Fruit fly (Drosophila melanogaster): ENCODE results near the gene CG18131.

The CG18131 gene

dm6 chr2L:1496943-1497342 is 3.5 kb downstream of the CG18131 start, which contains the start of gene CG31661:
CG31661 (plus strand) TSS chr2L:1497243.
- TF ChIP-seq Jra (GFP tag; optimal IDR thresholded peaks at IDR 0.05), result no peak
- TF ChIP-seq dmrt93B (GFP tag; optimal IDR thresholded peaks at IDR 0.05), result no peak
- TF ChIP-seq pan (optimal IDR thresholded peaks at IDR 0.05), result no peak
- TF ChIP-seq jim (GFP tag; optimal IDR thresholded peaks at IDR 0.05), result no peak
- no peak for TF ChIP-seq N (GFP tag; optimal IDR thresholded peaks at IDR 0.05)
- no peak for TF ChIP-seq sv (GFP tag; optimal IDR thresholded peaks at IDR 0.05)
- no peak for TF ChIP-seq dl (GFP tag; optimal IDR thresholded peaks at IDR 0.05; ENCODE audit: insufficient read depth in 1 of 2, partially characterized antibody in 2 of 2)

- no peak for TF ChIP-seq sage (GFP tag; optimal IDR thresholded peaks at IDR 0.05)
- no peak for TF ChIP-seq OdsH (GFP tag; optimal IDR thresholded peaks at IDR 0.05)
- no peak for TF ChIP-seq CrebA (GFP tag; optimal IDR thresholded peaks at IDR 0.05; ENCODE audit: borderline replicate concordance)
- no peak for TF ChIP-seq GATAd (GFP tag; optimal IDR thresholded peaks at IDR 0.05)
- no peak for TF ChIP-seq Abd-B (GFP tag; optimal IDR thresholded peaks at IDR 0.05)
- TF ChIP-seq Dif (GFP tag; optimal IDR thresholded peaks at IDR 0.05; ENCODE audit: partially characterized antibody), result no peak
- no peak for TF ChIP-seq HLH106 (tag; optimal IDR thresholded peaks at IDR 0.05)
- no peak for TF ChIP-seq Mio (GFP tag; optimal IDR thresholded peaks at IDR 0.05)
- TF ChIP-seq jim (GFP tag; optimal IDR thresholded peaks at IDR 0.05), result no peak
- no peak for TF ChIP-seq dmrt93B (GFP tag; optimal IDR thresholded peaks at IDR 0.05)
- no peak for TF ChIP-seq Jra (GFP tag; optimal IDR thresholded peaks at IDR 0.05)
- TF ChIP-seq CG9705 (GFP tag; optimal IDR thresholded peaks at IDR 0.05), result no peak
- no peak for TF ChIP-seq Vsx2 (GFP tag; optimal IDR thresholded peaks at IDR 0.05; ENCODE audit: partially characterized antibody)
- TF ChIP-seq dsf (GFP tag; optimal IDR thresholded peaks at IDR 0.05; ENCODE audit: borderline replicate concordance), result no peak
- TF ChIP-seq Hnf4 (GFP tag; optimal IDR thresholded peaks at IDR 0.05), result no peak
Measured at dm6 chr2L:1495160-1495559, 5.2 kb downstream of the CG18131 start, which contains the start of gene CG31926. CG31926 (plus strand) TSS chr2L:1495460.

dm6 chr2L:1493770-1494169 is 6.6 kb downstream of the CG18131 start, which contains the start of gene CG33128:
CG33128 (plus strand) TSS chr2L:1494070.
- no peak for TF ChIP-seq dl (GFP tag; optimal IDR thresholded peaks at IDR 0.05; ENCODE audit: insufficient read depth in 1 of 2, partially characterized antibody in 2 of 2)
- TF ChIP-seq ey (GFP tag; optimal IDR thresholded peaks at IDR 0.05), result no peak
- TF ChIP-seq Abd-B (GFP tag; optimal IDR thresholded peaks at IDR 0.05), result no peak
- no peak for TF ChIP-seq sage (GFP tag; optimal IDR thresholded peaks at IDR 0.05)
- no peak for TF ChIP-seq lola (GFP tag; optimal IDR thresholded peaks at IDR 0.05)
- TF ChIP-seq Mio (GFP tag; optimal IDR thresholded peaks at IDR 0.05), result no peak
- TF ChIP-seq dsf (GFP tag; optimal IDR thresholded peaks at IDR 0.05; ENCODE audit: borderline replicate concordance), result no peak
- TF ChIP-seq fru (GFP tag; optimal IDR thresholded peaks at IDR 0.05), result no peak
- no peak for TF ChIP-seq brk (GFP tag; optimal IDR thresholded peaks at IDR 0.05)

- TF ChIP-seq Myc (optimal IDR thresholded peaks at IDR 0.05) (peak; percentile 85), dsf (GFP tag; optimal IDR thresholded peaks at IDR 0.05; ENCODE audit: borderline replicate concordance) (no peak)
Measured at dm6 chr2L:1491791-1492345, 8.5 kb downstream of the CG18131 start, which contains the start of gene CG31928. CG31928 (plus strand) TSS chr2L:1492295.

- peak; percentile 51 for TF ChIP-seq OdsH (GFP tag; optimal IDR thresholded peaks at IDR 0.05)
- no peak for TF ChIP-seq CG9705 (GFP tag; optimal IDR thresholded peaks at IDR 0.05)
- peak; percentile 80 for TF ChIP-seq woc (GFP tag; optimal IDR thresholded peaks at IDR 0.05)
- peak; percentile 51 for TF ChIP-seq ey (GFP tag; optimal IDR thresholded peaks at IDR 0.05)
- peak; percentile 39 for TF ChIP-seq dmrt93B (GFP tag; optimal IDR thresholded peaks at IDR 0.05)
- TF ChIP-seq h (GFP tag; optimal IDR thresholded peaks at IDR 0.05), result peak; percentile 60
- no peak for TF ChIP-seq dl (GFP tag; optimal IDR thresholded peaks at IDR 0.05; ENCODE audit: insufficient read depth in 1 of 2, partially characterized antibody in 2 of 2)
- TF ChIP-seq psq (GFP tag; optimal IDR thresholded peaks at IDR 0.05), result peak; percentile 56
- no peak for TF ChIP-seq Hnf4 (GFP tag; optimal IDR thresholded peaks at IDR 0.05)
- TF ChIP-seq foxo (GFP tag; optimal IDR thresholded peaks at IDR 0.05), result peak in 1 of 2 experiments; percentile 59
- no peak for TF ChIP-seq lola (GFP tag; optimal IDR thresholded peaks at IDR 0.05)
- TF ChIP-seq fru (GFP tag; optimal IDR thresholded peaks at IDR 0.05), result peak; percentile 71
- TF ChIP-seq N (GFP tag; optimal IDR thresholded peaks at IDR 0.05), result no peak
- no peak for TF ChIP-seq Myc (optimal IDR thresholded peaks at IDR 0.05)
- no peak for TF ChIP-seq Mio (GFP tag; optimal IDR thresholded peaks at IDR 0.05)
- no peak for TF ChIP-seq sage (GFP tag; optimal IDR thresholded peaks at IDR 0.05)
- peak; percentile 32 for TF ChIP-seq br (GFP tag; optimal IDR thresholded peaks at IDR 0.05)
- peak; percentile 52 for TF ChIP-seq Sp1 (GFP tag; optimal IDR thresholded peaks at IDR 0.05)
- no peak for TF ChIP-seq jim (GFP tag; optimal IDR thresholded peaks at IDR 0.05)
- no peak for TF ChIP-seq CrebA (GFP tag; optimal IDR thresholded peaks at IDR 0.05; ENCODE audit: borderline replicate concordance)
- TF ChIP-seq rgr (GFP tag; optimal IDR thresholded peaks at IDR 0.05), result peak; percentile 19
- no peak for TF ChIP-seq Hr83 (GFP tag; optimal IDR thresholded peaks at IDR 0.05; ENCODE audit: poor library complexity, severe bottlenecking)
- peak; percentile 22 for TF ChIP-seq HLH106 (tag; optimal IDR thresholded peaks at IDR 0.05)
Measured at dm6 chr2L:1485975-1486665, 14.3 kb downstream of the CG18131 start.
